Fruit fly (Drosophila melanogaster) whole organism, embryonic: Measurements from ENCODE around the gene Pa1.

Source experiments
- Atf-2 ChIP-seq: fragments of 200-800 bp; sonication (Bioruptor generic); optimal IDR thresholded peaks from 2 replicates; lab custom pipeline; 2016; ENCODE audit warnings: missing biosample characterization, missing genetic modification characterization
- Bteb2 ChIP-seq: fragments of 200-800 bp; sonication (Bioruptor generic); optimal IDR thresholded peaks from 2 replicates; lab custom pipeline; 2016; ENCODE audit warnings: missing biosample characterization, missing genetic modification characterization
- CG10565 ChIP-seq: fragments of 200-800 bp; sonication (Bioruptor generic); optimal IDR thresholded peaks from 3 replicates; lab custom pipeline; 2016; ENCODE audit warnings: missing biosample characterization, mild to moderate bottlenecking, missing genetic modification characterization
- CG12071 ChIP-seq: fragments of 200-800 bp; sonication (Bioruptor generic); optimal IDR thresholded peaks from 3 replicates; lab custom pipeline; 2018; ENCODE audit warnings: missing biosample characterization, mild to moderate bottlenecking, missing genetic modification characterization
- CG12155 ChIP-seq: fragments of 200-800 bp; sonication (Bioruptor generic); optimal IDR thresholded peaks from 3 replicates; lab custom pipeline; 2016; ENCODE audit warnings: missing biosample characterization, missing genetic modification characterization
- CG13287 ChIP-seq: fragments of 200-800 bp; sonication (Bioruptor generic); IDR thresholded peaks from 2 replicates; pipeline ENCODE4 v1.3.6; 2022; ENCODE audit warnings: missing biosample characterization, missing genetic modification characterization; ENCODE audit not compliant: partially characterized antibody
- CG14710 ChIP-seq: fragments of 200-800 bp; sonication (Bioruptor generic); optimal IDR thresholded peaks from 3 replicates; lab custom pipeline; 2019; ENCODE audit warnings: missing biosample characterization, mild to moderate bottlenecking, missing genetic modification characterization, moderate library complexity
- CG15269 ChIP-seq: fragments of 200-800 bp; sonication (Bioruptor generic); optimal IDR thresholded peaks from 2 replicates; lab custom pipeline; 2018; ENCODE audit warnings: missing biosample characterization, mild to moderate bottlenecking, missing genetic modification characterization, moderate library complexity
- CG15479 ChIP-seq: fragments of 200-800 bp; sonication (Bioruptor generic); optimal IDR thresholded peaks from 3 replicates; lab custom pipeline; 2019; ENCODE audit warnings: missing biosample characterization, mild to moderate bottlenecking, missing genetic modification characterization, moderate library complexity
- CG1603 ChIP-seq: fragments of 200-800 bp; sonication (Bioruptor generic); optimal IDR thresholded peaks from 2 replicates; lab custom pipeline; 2019; ENCODE audit warnings: missing biosample characterization, mild to moderate bottlenecking, missing genetic modification characterization, moderate library complexity
- CG2129 ChIP-seq: fragments of 200-800 bp; sonication (Bioruptor generic); IDR thresholded peaks from 2 replicates; pipeline ENCODE4 v1.3.6; 2022; ENCODE audit warnings: missing biosample characterization, missing genetic modification characterization; ENCODE audit not compliant: partially characterized antibody
- CG2202 ChIP-seq: fragments of 200-800 bp; sonication (Bioruptor generic); optimal IDR thresholded peaks from 2 replicates; lab custom pipeline; 2018; ENCODE audit warnings: missing biosample characterization, mild to moderate bottlenecking, missing genetic modification characterization
- CG2889 ChIP-seq: fragments of 200-800 bp; sonication (Bioruptor generic); IDR thresholded peaks from 3 replicates; pipeline ENCODE4 v1.3.6; 2022; ENCODE audit warnings: missing biosample characterization, missing genetic modification characterization
- CG32772 ChIP-seq: fragments of 200-800 bp; sonication (Bioruptor generic); IDR thresholded peaks from 2 replicates; pipeline ENCODE4 v1.3.6; 2022; ENCODE audit warnings: missing biosample characterization, missing genetic modification characterization
- CG33213 ChIP-seq: fragments of 200-800 bp; sonication (Bioruptor generic); optimal IDR thresholded peaks from 3 replicates; lab custom pipeline; 2016; ENCODE audit warnings: missing biosample characterization, missing genetic modification characterization
- CG3838 ChIP-seq: fragments of 200-800 bp; sonication (Bioruptor generic); optimal IDR thresholded peaks from 3 replicates; lab custom pipeline; 2016; ENCODE audit warnings: missing biosample characterization, missing genetic modification characterization
- CG5245 ChIP-seq: fragments of 200-800 bp; sonication (Bioruptor generic); optimal IDR thresholded peaks from 3 replicates; lab custom pipeline; 2016; ENCODE audit warnings: missing biosample characterization, missing genetic modification characterization
- CG6813 ChIP-seq: fragments of 200-800 bp; sonication (Bioruptor generic); optimal IDR thresholded peaks from 2 replicates; lab custom pipeline; 2017; ENCODE audit warnings: missing biosample characterization, missing genetic modification characterization, mild to moderate bottlenecking, moderate library complexity, missing genetic modification reagents
- CG7963 ChIP-seq: fragments of 200-800 bp; sonication (Bioruptor generic); IDR thresholded peaks from 3 replicates; pipeline ENCODE4 v1.3.6; 2022; ENCODE audit warnings: missing biosample characterization, missing genetic modification characterization; ENCODE audit not compliant: partially characterized antibody
- CG9609 ChIP-seq: fragments of 200-800 bp; sonication (Bioruptor generic); optimal IDR thresholded peaks from 3 replicates; lab custom pipeline; 2016; ENCODE audit warnings: missing biosample characterization, missing genetic modification characterization
- Drgx ChIP-seq: fragments of 200-800 bp; sonication (Bioruptor generic); IDR thresholded peaks from 2 replicates; pipeline ENCODE4 v1.3.6; 2022; ENCODE audit warnings: missing biosample characterization, missing genetic modification characterization
- H2.0 ChIP-seq: fragments of 200-800 bp; sonication (Bioruptor generic); IDR thresholded peaks from 2 replicates; pipeline ENCODE4 v1.3.6; 2022; ENCODE audit warnings: missing biosample characterization, missing genetic modification characterization
- HLH54F ChIP-seq: fragments of 200-800 bp; sonication (Bioruptor generic); optimal IDR thresholded peaks from 3 replicates; lab custom pipeline; 2016; ENCODE audit warnings: missing biosample characterization, missing genetic modification characterization
- Max ChIP-seq: fragments of 200-800 bp; sonication (Bioruptor generic); optimal IDR thresholded peaks from 2 replicates; lab custom pipeline; 2016; ENCODE audit warnings: missing biosample characterization, mild to moderate bottlenecking, missing genetic modification characterization
- Mrtf ChIP-seq: fragments of 200-800 bp; sonication (Bioruptor generic); IDR thresholded peaks from 3 replicates; pipeline ENCODE4 v1.3.6; 2022; ENCODE audit warnings: missing biosample characterization, missing genetic modification characterization
- Myb ChIP-seq: fragments of 200-800 bp; sonication (Bioruptor generic); optimal IDR thresholded peaks from 2 replicates; lab custom pipeline; 2016; ENCODE audit warnings: missing biosample characterization, missing genetic modification characterization
- NfI ChIP-seq: fragments of 200-800 bp; sonication (Bioruptor generic); optimal IDR thresholded peaks from 3 replicates; lab custom pipeline; 2018; ENCODE audit warnings: missing biosample characterization, mild to moderate bottlenecking, missing genetic modification characterization, moderate library complexity
- PHDP ChIP-seq: fragments of 200-800 bp; sonication (Bioruptor generic); optimal IDR thresholded peaks from 3 replicates; lab custom pipeline; 2018; ENCODE audit warnings: missing biosample characterization, mild to moderate bottlenecking, missing genetic modification characterization, moderate library complexity
- Sox100B ChIP-seq: fragments of 200-800 bp; sonication (Bioruptor generic); optimal IDR thresholded peaks from 3 replicates; lab custom pipeline; 2018; ENCODE audit warnings: missing biosample characterization, mild to moderate bottlenecking, missing genetic modification characterization
- Sox102F ChIP-seq: fragments of 200-800 bp; sonication (Bioruptor generic); optimal IDR thresholded peaks from 2 replicates; lab custom pipeline; 2018; ENCODE audit warnings: missing biosample characterization, mild to moderate bottlenecking, missing genetic modification characterization, moderate library complexity
- amos ChIP-seq: fragments of 200-800 bp; sonication (Bioruptor generic); IDR thresholded peaks from 2 replicates; pipeline ENCODE4 v1.3.6; 2022; ENCODE audit warnings: missing biosample characterization, missing genetic modification characterization; ENCODE audit not compliant: partially characterized antibody
- ase ChIP-seq: fragments of 200-800 bp; sonication (Bioruptor generic); IDR thresholded peaks from 3 replicates; pipeline ENCODE4 v1.3.6; 2022; ENCODE audit warnings: missing biosample characterization, missing genetic modification characterization
- bowl ChIP-seq: fragments of 200-800 bp; sonication (Bioruptor generic); IDR thresholded peaks from 2 replicates; pipeline ENCODE4 v1.3.6; 2022; ENCODE audit warnings: missing biosample characterization, missing genetic modification characterization
- btn ChIP-seq: fragments of 200-800 bp; sonication (Bioruptor generic); optimal IDR thresholded peaks from 2 replicates; lab custom pipeline; 2016; ENCODE audit warnings: missing biosample characterization, missing genetic modification characterization
- chif ChIP-seq, 2 experiments: fragments of 200-800 bp; sonication (Bioruptor generic); optimal IDR thresholded peaks; 3 replicates each; lab custom pipeline; 2016; ENCODE audit warnings: missing biosample characterization in 2 of 2, missing genetic modification characterization in 2 of 2
- dmrt11E ChIP-seq: fragments of 200-800 bp; sonication (Bioruptor generic); optimal IDR thresholded peaks from 3 replicates; lab custom pipeline; 2018; ENCODE audit warnings: missing biosample characterization, mild to moderate bottlenecking, missing genetic modification characterization, moderate library complexity
- gcm2 ChIP-seq: fragments of 200-800 bp; sonication (Bioruptor generic); optimal IDR thresholded peaks from 2 replicates; lab custom pipeline; 2016; ENCODE audit warnings: missing biosample characterization, missing genetic modification characterization
- her ChIP-seq: fragments of 200-800 bp; sonication (Bioruptor generic); optimal IDR thresholded peaks from 2 replicates; lab custom pipeline; 2016; ENCODE audit warnings: missing biosample characterization, missing genetic modification characterization
- ken ChIP-seq: fragments of 200-800 bp; sonication (Bioruptor generic); IDR thresholded peaks from 3 replicates; pipeline ENCODE4 v1.3.6; 2022; ENCODE audit warnings: missing biosample characterization, missing genetic modification characterization
- mirr ChIP-seq: fragments of 200-800 bp; sonication (Bioruptor generic); optimal IDR thresholded peaks from 3 replicates; lab custom pipeline; 2018; ENCODE audit warnings: missing biosample characterization, mild to moderate bottlenecking, missing genetic modification characterization
- p53 ChIP-seq: fragments of 200-800 bp; sonication (Bioruptor generic); optimal IDR thresholded peaks from 2 replicates; lab custom pipeline; 2016; ENCODE audit warnings: missing biosample characterization, missing genetic modification characterization
- pho ChIP-seq: fragments of 200-800 bp; sonication (Bioruptor generic); optimal IDR thresholded peaks from 2 replicates; lab custom pipeline; 2016; ENCODE audit warnings: missing biosample characterization, missing genetic modification characterization
- prd ChIP-seq, 3 experiments: fragments of >200 bp in 2 of 3; fragments of 200-800 bp in 1 of 3; sonication (Bioruptor generic) in 1 of 3; optimal IDR thresholded peaks in 2 of 3; IDR thresholded peaks in 1 of 3; 2 replicates in 2 of 3; 3 replicates in 1 of 3; pipeline versions ENCODE4 v1.3.6 to Lab custom; 2017 to 2022; ENCODE audit warnings: missing biosample characterization in 1 of 3, missing genetic modification characterization in 1 of 3
- ro ChIP-seq: fragments of 200-800 bp; sonication (Bioruptor generic); IDR thresholded peaks from 2 replicates; pipeline ENCODE4 v1.3.6; 2022; ENCODE audit warnings: missing biosample characterization, missing genetic modification characterization
- row ChIP-seq: fragments of 200-800 bp; sonication (Bioruptor generic); IDR thresholded peaks from 3 replicates; pipeline ENCODE4 v1.3.6; 2022; ENCODE audit warnings: missing biosample characterization, missing genetic modification characterization
- slbo ChIP-seq: fragments of 200-800 bp; sonication (Bioruptor generic); IDR thresholded peaks from 2 replicates; pipeline ENCODE4 v1.3.6; 2022; ENCODE audit warnings: missing biosample characterization, missing genetic modification characterization
- sqz ChIP-seq: fragments of 200-800 bp; sonication (Bioruptor generic); optimal IDR thresholded peaks from 3 replicates; lab custom pipeline; 2018; ENCODE audit warnings: missing biosample characterization, mild to moderate bottlenecking, missing genetic modification characterization

The Pa1 gene

DNA sequence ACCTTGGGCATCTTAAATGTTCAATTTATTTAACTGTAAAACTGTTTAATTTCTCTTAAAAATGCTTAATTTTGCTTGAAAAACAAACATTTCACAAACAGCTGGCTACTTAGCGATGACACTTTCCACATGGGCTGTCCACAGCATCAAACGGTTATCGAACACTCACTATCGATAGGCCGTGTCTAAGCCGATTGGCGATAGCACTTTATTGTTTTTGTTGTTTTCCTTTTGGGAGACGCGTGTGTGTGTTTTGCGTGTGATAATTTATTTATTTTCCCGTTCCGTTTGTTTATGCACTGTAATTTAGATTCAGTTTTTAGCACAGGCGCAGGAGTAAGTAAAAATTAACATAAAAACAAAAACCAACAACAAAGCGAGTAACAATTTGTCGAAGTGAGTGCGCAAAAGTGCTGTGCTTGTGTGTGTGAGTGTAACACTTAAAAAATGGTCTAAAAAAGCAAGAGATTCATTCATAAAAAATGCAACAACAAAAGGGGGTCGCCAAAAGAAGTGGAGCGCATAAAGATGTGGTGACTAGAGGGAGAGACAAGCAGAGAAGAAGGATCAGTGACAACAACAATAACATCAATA, 33.8 kb upstream of the Pa1 start, which contains the start of gene Gapvd1 (continued):
- TF ChIP-seq HLH54F (GFP tag; lab: Kevin White, UChicago): peak; percentile 30
- TF ChIP-seq Atf-2 (GFP tag; lab: Kevin White, UChicago): no peak
- no peak for TF ChIP-seq btn (GFP tag; lab: Kevin White, UChicago)
- TF ChIP-seq bowl (GFP tag; lab: Robert Waterston, UW): no peak
- no peak for TF ChIP-seq Drgx
- TF ChIP-seq ro (GFP tag; lab: Robert Waterston, UW): no peak
- TF ChIP-seq CG1603 (tag; lab: Kevin White, UChicago): peak; percentile 60
- TF ChIP-seq slbo: peak; percentile 44; the same call in 1 of the 2 replicates
- TF ChIP-seq pho (GFP tag; lab: Kevin White, UChicago): no peak
- peak; percentile 85 for TF ChIP-seq CG13287 (GFP tag; lab: Robert Waterston, UW)
- no peak for TF ChIP-seq Sox102F
- TF ChIP-seq CG5245 (GFP tag; lab: Kevin White, UChicago): no peak
- 0 out of 3 replicates have a peak, but pooled peaks have one; percentile 18 for TF ChIP-seq ken (GFP tag; lab: Robert Waterston, UW)

DNA sequence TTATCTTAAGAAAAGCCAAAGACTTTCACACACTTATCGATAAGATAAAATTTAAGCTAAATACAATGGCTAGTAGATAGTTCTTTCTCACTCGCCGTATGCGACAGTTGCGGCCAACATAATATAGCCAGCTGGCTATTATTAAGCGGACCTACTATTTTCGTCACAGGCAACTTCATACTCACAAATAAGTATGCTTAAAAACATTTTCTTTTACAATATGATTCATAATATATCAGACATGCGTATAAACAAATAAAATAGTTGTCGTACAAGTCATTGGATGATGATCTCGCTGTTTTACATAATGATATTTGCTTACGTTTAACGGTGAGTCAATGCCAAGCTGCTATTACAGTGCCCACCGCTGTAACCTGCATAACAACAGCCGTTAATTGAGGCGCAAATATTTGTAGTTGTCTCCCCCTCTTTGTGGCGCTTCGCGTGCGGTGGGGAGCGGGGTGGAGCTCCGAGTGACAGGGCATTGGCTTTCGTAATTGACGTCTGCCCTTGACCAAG, 32.8 kb upstream of the Pa1 start:
- peak; percentile 49 for TF ChIP-seq her (GFP tag; lab: Kevin White, UChicago)
- no peak for TF ChIP-seq p53 (GFP tag; lab: Kevin White, UChicago)
- peak; percentile 22 for TF ChIP-seq H2.0
- TF ChIP-seq NfI (GFP tag; lab: Kevin White, UChicago): peak; percentile 62
- TF ChIP-seq CG15479 (GFP tag; lab: Kevin White, UChicago): no peak
- TF ChIP-seq CG33213 (GFP tag; lab: Kevin White, UChicago): peak; percentile 43
- peak; percentile 59 for TF ChIP-seq CG6813 (GFP tag; lab: Kevin White, UChicago)
- TF ChIP-seq CG9609 (GFP tag; lab: Kevin White, UChicago): peak; percentile 66
- peak; percentile 82 for TF ChIP-seq Sox100B (GFP tag; lab: Kevin White, UChicago)
- peak; percentile 46 for TF ChIP-seq CG14710 (tag; lab: Kevin White, UChicago)
- no peak for TF ChIP-seq prd (optimal IDR thresholded peaks at IDR 0.05; lab: Kevin White, UChicago)
- TF ChIP-seq prd (GFP tag; IDR thresholded peaks at IDR 0.05; lab: Robert Waterston, UW): peak; percentile 52
- peak; percentile 23 to 64 for TF ChIP-seq chif (GFP tag; optimal IDR thresholded peaks at IDR 0.05; lab: Kevin White, UChicago)
- TF ChIP-seq CG2129 (GFP tag; lab: Robert Waterston, UW): no peak
- TF ChIP-seq CG2889 (GFP tag; lab: Robert Waterston, UW): peak; percentile 49; the same call in 1 of the 3 replicates
- TF ChIP-seq amos (GFP tag; lab: Robert Waterston, UW): no peak; the same call in 1 of the 2 replicates
- TF ChIP-seq CG12155: peak; percentile 66
- peak; percentile 32 for TF ChIP-seq Myb (GFP tag; lab: Kevin White, UChicago)
- TF ChIP-seq ase (GFP tag; lab: Robert Waterston, UW): no peak; the same call in 1 of the 3 replicates
- no peak for TF ChIP-seq CG3838 (GFP tag; lab: Kevin White, UChicago)
- peak; percentile 80 for TF ChIP-seq CG15269 (tag; lab: Kevin White, UChicago)
- TF ChIP-seq dmrt11E (tag; lab: Kevin White, UChicago): peak; percentile 32
- TF ChIP-seq Mrtf (GFP tag; lab: Robert Waterston, UW): peak; percentile 48; the same call in 1 of the 3 replicates
- peak; percentile 2 for TF ChIP-seq CG2202 (tag; lab: Kevin White, UChicago)
- peak; percentile 82 for TF ChIP-seq mirr
- peak; percentile 51; the same call in 1 of the 2 replicates for TF ChIP-seq CG32772
- TF ChIP-seq CG12071: peak; percentile 63
- no peak; the same call in 1 of the 2 replicates for TF ChIP-seq CG13287 (GFP tag; lab: Robert Waterston, UW)
- TF ChIP-seq row (GFP tag; lab: Robert Waterston, UW): peak; percentile 78
- peak; percentile 60 for TF ChIP-seq gcm2 (GFP tag; lab: Kevin White, UChicago)
- peak; percentile 78 for TF ChIP-seq PHDP (tag; lab: Kevin White, UChicago)
- TF ChIP-seq CG10565: no peak
- peak; percentile 56 for TF ChIP-seq Bteb2 (GFP tag; lab: Kevin White, UChicago)
- no peak for TF ChIP-seq CG7963 (GFP tag; lab: Robert Waterston, UW)
- peak; percentile 56 for TF ChIP-seq sqz (GFP tag; lab: Kevin White, UChicago)
- peak; percentile 48 for TF ChIP-seq Max (GFP tag; lab: Kevin White, UChicago)
